Worm (Caenorhabditis elegans) whole organism, L1 larva: ENCODE data around the gene C34C12.7.

Experiments
- C16A3.4 ChIP-seq: fragments of 150-350 bp; optimal IDR thresholded peaks from 2 replicates; lab custom pipeline; 2014; ENCODE audit warnings: missing biosample characterization, missing genetic modification characterization
- F16B12.6 ChIP-seq: fragments of 150-350 bp; optimal IDR thresholded peaks from 2 replicates; lab custom pipeline; 2014; ENCODE audit warnings: missing biosample characterization, missing genetic modification characterization
- aha-1 ChIP-seq: fragments of 150-350 bp; optimal IDR thresholded peaks from 2 replicates; lab custom pipeline; 2014; ENCODE audit warnings: missing biosample characterization, missing genetic modification characterization
- aly-2 ChIP-seq: fragments of 150-350 bp; optimal IDR thresholded peaks from 2 replicates; lab custom pipeline; 2014; ENCODE audit warnings: missing biosample characterization, missing genetic modification characterization
- ceh-88 ChIP-seq: fragments of 200-800 bp; sonication (Bioruptor generic); IDR thresholded peaks from 2 replicates; pipeline ENCODE4 v1.3.6; 2022; ENCODE audit warnings: missing genetic modification characterization, missing compliant biosample characterization
- efl-1 ChIP-seq, 4 experiments: fragments of 150-350 bp; optimal IDR thresholded peaks in 3 of 4; peaks in 1 of 4; 1 replicate in 1 of 4; 2 replicates in 3 of 4; lab custom pipeline; 2014; ENCODE audit warnings: missing biosample characterization in 2 of 4, missing genetic modification characterization in 2 of 4, missing genetic modification reagents in 2 of 4
- egl-13 ChIP-seq: sonication (generic microtip); optimal IDR thresholded peaks from 2 replicates; lab custom pipeline; 2016; ENCODE audit warnings: missing genotype, missing genetic modification reagents, missing genetic modification characterization, missing compliant biosample characterization
- elt-2 ChIP-seq: sonication (generic microtip); optimal IDR thresholded peaks from 2 replicates; lab custom pipeline; 2016; ENCODE audit warnings: missing genetic modification characterization, mild to moderate bottlenecking, inconsistent platforms, missing compliant biosample characterization, missing genetic modification reagents
- fkh-10 ChIP-seq: sonication (generic microtip); optimal IDR thresholded peaks from 2 replicates; lab custom pipeline; 2017; ENCODE audit warnings: missing biosample characterization, missing genetic modification reagents, missing genetic modification characterization
- fkh-8 ChIP-seq: sonication (generic microtip); optimal IDR thresholded peaks from 2 replicates; lab custom pipeline; 2016; ENCODE audit warnings: mild to moderate bottlenecking, missing genetic modification characterization, missing compliant biosample characterization
- fos-1 ChIP-seq: fragments of 150-350 bp; optimal IDR thresholded peaks from 2 replicates; lab custom pipeline; 2014; ENCODE audit warnings: missing biosample characterization, missing genetic modification characterization
- grh-1 ChIP-seq: fragments of 200-800 bp; sonication (Bioruptor generic); IDR thresholded peaks from 2 replicates; pipeline ENCODE4 v1.3.6; 2022; ENCODE audit warnings: missing genetic modification reagents, missing genetic modification characterization, missing compliant biosample characterization
- hlh-4 ChIP-seq: sonication (generic microtip); optimal IDR thresholded peaks from 2 replicates; lab custom pipeline; 2016; ENCODE audit warnings: mild to moderate bottlenecking, missing genetic modification characterization, missing compliant biosample characterization
- irx-1 ChIP-seq: sonication (generic microtip); optimal IDR thresholded peaks from 2 replicates; lab custom pipeline; 2016; ENCODE audit warnings: missing genetic modification characterization, missing compliant biosample characterization
- isw-1 ChIP-seq: fragments of 200-800 bp; sonication (Bioruptor generic); IDR thresholded peaks from 2 replicates; pipeline ENCODE4 v1.3.6; 2022; ENCODE audit warnings: missing genetic modification characterization, missing compliant biosample characterization
- lin-35 ChIP-seq, 2 experiments: fragments of 150-350 bp; optimal IDR thresholded peaks; 2 replicates each; lab custom pipeline; 2014; ENCODE audit warnings: missing biosample characterization in 2 of 2, missing genetic modification characterization in 2 of 2, missing genetic modification reagents in 2 of 2
- lin-39 ChIP-seq: fragments of 150-350 bp; optimal IDR thresholded peaks from 2 replicates; lab custom pipeline; 2014; ENCODE audit warnings: missing biosample characterization, missing genetic modification reagents, missing genetic modification characterization
- lir-3 ChIP-seq: sonication (generic microtip); optimal IDR thresholded peaks from 2 replicates; lab custom pipeline; 2016; ENCODE audit warnings: mild to moderate bottlenecking, missing genetic modification characterization, moderate library complexity, missing compliant biosample characterization; ENCODE audit not compliant: poor library complexity
- lsy-2 ChIP-seq, 2 experiments: fragments of 150-350 bp; optimal IDR thresholded peaks; 2 replicates each; lab custom pipeline; 2014; ENCODE audit warnings: missing biosample characterization in 2 of 2, missing genetic modification characterization in 2 of 2
- mab-9 ChIP-seq: fragments of 200-800 bp; sonication (Bioruptor generic); IDR thresholded peaks from 2 replicates; pipeline ENCODE4 v1.3.6; 2022; ENCODE audit warnings: missing genetic modification reagents, missing genetic modification characterization, missing compliant biosample characterization
- mdl-1 ChIP-seq, 2 experiments: fragments of 150-350 bp; optimal IDR thresholded peaks; 2 replicates each; lab custom pipeline; 2014 to 2017; ENCODE audit warnings: missing biosample characterization in 2 of 2, missing genetic modification characterization in 2 of 2, inconsistent platforms in 1 of 2
- nhr-11 ChIP-seq: fragments of 150-350 bp; optimal IDR thresholded peaks from 2 replicates; lab custom pipeline; 2014; ENCODE audit warnings: missing biosample characterization, missing genetic modification characterization
- nhr-19 ChIP-seq: fragments of 200-800 bp; sonication (Bioruptor generic); conservative IDR thresholded peaks from 2 replicates; pipeline ENCODE4 v1.3.6; 2022; ENCODE audit warnings: missing genetic modification characterization, missing compliant biosample characterization
- nhr-237 ChIP-seq: fragments of 150-350 bp; optimal IDR thresholded peaks from 2 replicates; lab custom pipeline; 2014; ENCODE audit warnings: missing biosample characterization, missing genetic modification characterization
- nhr-47 ChIP-seq: sonication (generic microtip); optimal IDR thresholded peaks from 2 replicates; lab custom pipeline; 2016; ENCODE audit warnings: mild to moderate bottlenecking, missing genetic modification characterization, moderate library complexity, missing compliant biosample characterization
- nhr-71 ChIP-seq: sonication (generic microtip); optimal IDR thresholded peaks from 2 replicates; lab custom pipeline; 2016; ENCODE audit warnings: mild to moderate bottlenecking, missing genetic modification characterization, moderate library complexity, missing compliant biosample characterization
- nhr-76 ChIP-seq: sonication (generic microtip); optimal IDR thresholded peaks from 2 replicates; lab custom pipeline; 2017; ENCODE audit warnings: missing biosample characterization, missing genetic modification characterization
- nhr-77 ChIP-seq: fragments of 150-350 bp; optimal IDR thresholded peaks from 2 replicates; lab custom pipeline; 2014; ENCODE audit warnings: missing biosample characterization, missing genetic modification characterization
- nhr-85 ChIP-seq: sonication (generic microtip); peaks from one replicate; lab custom pipeline; 2016; ENCODE audit warnings: missing genetic modification characterization, inconsistent platforms, missing compliant biosample characterization
- nhr-90 ChIP-seq: sonication (generic microtip); optimal IDR thresholded peaks from 2 replicates; lab custom pipeline; 2016; ENCODE audit warnings: mild to moderate bottlenecking, missing genetic modification characterization, missing compliant biosample characterization; ENCODE audit not compliant: poor library complexity
- pax-3 ChIP-seq: fragments of 200-800 bp; sonication (Bioruptor generic); optimal IDR thresholded peaks from 2 replicates; lab custom pipeline; 2018; ENCODE audit warnings: mild to moderate bottlenecking, missing genetic modification characterization, moderate library complexity, missing compliant biosample characterization
- pqm-1 ChIP-seq: sonication (generic microtip); optimal IDR thresholded peaks from 3 replicates; lab custom pipeline; 2017; ENCODE audit warnings: missing biosample characterization, missing genetic modification characterization
- rnt-1 ChIP-seq: sonication (generic microtip); optimal IDR thresholded peaks from 2 replicates; lab custom pipeline; 2016; ENCODE audit warnings: mild to moderate bottlenecking, missing genetic modification characterization, moderate library complexity, missing compliant biosample characterization
- sox-4 ChIP-seq: sonication (generic microtip); optimal IDR thresholded peaks from 2 replicates; lab custom pipeline; 2016; ENCODE audit warnings: missing genetic modification characterization, missing compliant biosample characterization
- swsn-7 ChIP-seq: sonication (generic microtip); optimal IDR thresholded peaks from 2 replicates; lab custom pipeline; 2016; ENCODE audit warnings: missing genetic modification characterization, missing compliant biosample characterization
- tbx-2 ChIP-seq: sonication (generic microtip); optimal IDR thresholded peaks from 2 replicates; lab custom pipeline; 2016; ENCODE audit warnings: missing genetic modification characterization, missing compliant biosample characterization
- tlp-1 ChIP-seq: fragments of 150-350 bp; optimal IDR thresholded peaks from 2 replicates; lab custom pipeline; 2014; ENCODE audit warnings: missing biosample characterization, missing genetic modification characterization
- unc-130 ChIP-seq: fragments of 150-350 bp; optimal IDR thresholded peaks from 2 replicates; lab custom pipeline; 2017; ENCODE audit warnings: missing biosample characterization, missing genetic modification characterization, inconsistent platforms
- unc-30 ChIP-seq: sonication (generic microtip); optimal IDR thresholded peaks from 2 replicates; lab custom pipeline; 2017; ENCODE audit warnings: missing biosample characterization, missing genetic modification characterization
- unc-86 ChIP-seq: sonication (generic microtip); optimal IDR thresholded peaks from 2 replicates; lab custom pipeline; 2016; ENCODE audit warnings: missing genetic modification characterization, missing compliant biosample characterization
- unc-98 ChIP-seq: fragments of 200-800 bp; sonication (Bioruptor generic); IDR thresholded peaks from 2 replicates; pipeline ENCODE4 v1.3.6; 2022; ENCODE audit warnings: missing genetic modification characterization, missing compliant biosample characterization
- zip-4 ChIP-seq: fragments of 200-800 bp; sonication (Bioruptor generic); optimal IDR thresholded peaks from 2 replicates; lab custom pipeline; 2018; ENCODE audit warnings: mild to moderate bottlenecking, missing genetic modification characterization, moderate library complexity, missing compliant biosample characterization
- ztf-4 ChIP-seq: fragments of 150-350 bp; optimal IDR thresholded peaks from 2 replicates; lab custom pipeline; 2014; ENCODE audit warnings: missing biosample characterization, missing genetic modification characterization

The C34C12.7 gene

ce11 chrIII:3504239-3504638 is 16.1 kb upstream of the C34C12.7 start:
- TF ChIP-seq mab-9: no peak
- TF ChIP-seq zip-4 (GFP tag; lab: Kevin White, UChicago): no peak
- no peak for TF ChIP-seq nhr-77
- TF ChIP-seq grh-1: no peak
- TF ChIP-seq efl-1 (optimal IDR thresholded peaks at IDR 0.05; lab: Kevin White, UChicago): no peak
- TF ChIP-seq efl-1 (GFP tag; optimal IDR thresholded peaks at IDR 0.05 in 1 of 2; lab: Kevin White, UChicago): peak in 1 of 2 experiments; percentile 75
- TF ChIP-seq lin-35 (GFP tag; optimal IDR thresholded peaks at IDR 0.05; lab: Kevin White, UChicago): no peak

DNA sequence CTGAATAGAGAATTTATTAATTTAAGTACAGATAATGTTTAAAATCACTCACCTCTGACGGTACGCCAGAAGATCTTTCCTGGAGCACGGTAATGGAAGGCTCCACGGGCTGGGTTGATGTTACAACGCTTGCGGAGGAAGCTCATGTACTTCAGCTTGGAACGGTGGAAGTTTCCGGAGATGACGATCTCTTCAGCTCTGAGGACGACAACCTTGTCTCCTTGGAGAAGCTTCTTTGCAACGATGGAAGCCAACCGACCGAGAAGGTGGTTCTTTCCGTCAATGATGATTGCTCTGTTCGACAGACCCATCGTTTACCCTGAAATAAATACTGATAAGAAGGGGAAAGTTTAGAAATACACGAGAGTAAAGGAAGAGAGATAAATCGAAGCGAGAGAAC is 15.1 kb upstream of the C34C12.7 start, which contains the start of gene rpl-16:
rpl-16 (minus strand) TSS at position 319 of the 400 bp plus-strand sequence.
- TF ChIP-seq nhr-85 (tag; lab: Kevin White, UChicago): no peak
- TF ChIP-seq, all 84 proteins: peak for 0

ce11 chrIII:3502215-3502838 is 14.2 kb upstream of the C34C12.7 start, which contains the start of gene M01F1.8:
Gene M01F1.8, minus strand, starts transcription at chrIII:3502549.
- TF ChIP-seq ztf-4 (tag; lab: Kevin White, UChicago) (no peak), nhr-237 (tag; lab: Kevin White, UChicago) (no peak), pqm-1 (tag; lab: Kevin White, UChicago) (no peak), tlp-1 (tag; lab: Kevin White, UChicago) (no peak), hlh-4 (tag; lab: Kevin White, UChicago) (no peak), efl-1 (optimal IDR thresholded peaks at IDR 0.05; lab: Kevin White, UChicago) (no peak), efl-1 (GFP tag; optimal IDR thresholded peaks at IDR 0.05 in 1 of 2; lab: Kevin White, UChicago) (peak in 1 of 2 experiments; percentile 3), lsy-2 (tag; optimal IDR thresholded peaks at IDR 0.05; lab: Kevin White, UChicago) (peak in 1 of 2 experiments; percentile 38)

ce11 chrIII:3499850-3500249 is 11.7 kb upstream of the C34C12.7 start:
- TF ChIP-seq unc-98 (peak; percentile 78), swsn-7 (peak; percentile 3), lsy-2 (tag; optimal IDR thresholded peaks at IDR 0.05; lab: Kevin White, UChicago) (peak in 1 of 2 experiments; percentile 18), sox-4 (tag; lab: Kevin White, UChicago) (no peak), aha-1 (tag; lab: Kevin White, UChicago) (no peak), nhr-90 (tag; lab: Kevin White, UChicago) (peak; percentile 45), unc-130 (no peak), nhr-77 (no peak), pax-3 (peak; percentile 39), ceh-88 (no peak), ztf-4 (tag; lab: Kevin White, UChicago) (no peak), irx-1 (no peak), isw-1 (GFP tag; lab: Robert Waterston, UW) (peak; percentile 31), tbx-2 (peak; percentile 42), efl-1 (optimal IDR thresholded peaks at IDR 0.05; lab: Kevin White, UChicago) (peak; percentile 22 to 80), efl-1 (GFP tag; optimal IDR thresholded peaks at IDR 0.05 in 1 of 2; lab: Kevin White, UChicago) (peak; percentile 1 to 39), fkh-10 (GFP tag; lab: Kevin White, UChicago) (no peak), lir-3 (tag; lab: Kevin White, UChicago) (no peak), nhr-85 (tag; lab: Kevin White, UChicago) (no peak), fkh-8 (peak; percentile 23), nhr-71 (peak; percentile 33), elt-2 (tag; lab: Kevin White, UChicago) (no peak), C16A3.4 (tag; lab: Kevin White, UChicago) (no peak), nhr-76 (tag; lab: Kevin White, UChicago) (no peak), unc-30 (no peak), rnt-1 (tag; lab: Kevin White, UChicago) (peak; percentile 60), unc-86 (tag; lab: Kevin White, UChicago) (peak; percentile 31), nhr-19 (GFP tag; lab: Robert Waterston, UW) (peak; percentile 40; the same call in 1 of the 2 replicates), F16B12.6 (tag; lab: Kevin White, UChicago) (no peak), mab-9 (no peak), hlh-4 (tag; lab: Kevin White, UChicago) (no peak), aly-2 (tag; lab: Kevin White, UChicago) (no peak), lin-35 (GFP tag; optimal IDR thresholded peaks at IDR 0.05; lab: Kevin White, UChicago) (no peak), lin-39 (tag; lab: Kevin White, UChicago) (no peak), egl-13 (tag; lab: Kevin White, UChicago) (no peak), mdl-1 (tag; optimal IDR thresholded peaks at IDR 0.05; lab: Kevin White, UChicago) (no peak), tlp-1 (tag; lab: Kevin White, UChicago) (no peak), nhr-11 (tag; lab: Kevin White, UChicago) (no peak), nhr-47 (tag; lab: Kevin White, UChicago) (peak; percentile 52), fos-1 (no peak)
